Worm (Caenorhabditis elegans): ENCODE results near the gene nspg-3.

Gene nspg-3

DNA sequence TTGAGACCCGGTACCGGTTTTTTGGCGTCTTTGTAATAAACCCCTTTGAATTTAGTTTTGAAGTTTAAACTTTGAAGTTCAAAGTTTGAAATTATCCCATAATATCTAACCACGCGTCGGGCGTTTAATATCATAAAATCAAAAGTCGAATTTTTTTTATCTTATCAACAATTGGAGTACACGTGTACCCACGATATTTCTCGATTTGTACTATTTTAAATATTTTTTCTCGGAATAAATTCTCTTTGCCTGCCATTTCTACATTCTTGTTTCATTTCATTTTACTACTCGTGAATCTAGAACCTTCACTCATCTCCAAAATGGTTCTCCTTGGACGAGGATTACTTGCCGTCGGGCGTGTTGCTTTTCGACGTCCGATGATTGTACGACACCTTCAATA lies 41.4 kb upstream of the nspg-3 start, which contains the start of gene gldc-1:
gldc-1 (plus strand) TSS at position 301 of the 400 bp plus-strand sequence.
- TF ChIP-seq ceh-43 (GFP tag; optimal IDR thresholded peaks at IDR 0.05) (no peak), sptf-1 (tag; optimal IDR thresholded peaks at IDR 0.05) (no peak), hlh-1 (tag; optimal IDR thresholded peaks at IDR 0.05) (no peak), nhr-28 (tag; optimal IDR thresholded peaks at IDR 0.05) (no peak), lin-13 (tag; optimal IDR thresholded peaks at IDR 0.05) (no peak), ces-1 (GFP tag; optimal IDR thresholded peaks at IDR 0.05) (no peak)

DNA sequence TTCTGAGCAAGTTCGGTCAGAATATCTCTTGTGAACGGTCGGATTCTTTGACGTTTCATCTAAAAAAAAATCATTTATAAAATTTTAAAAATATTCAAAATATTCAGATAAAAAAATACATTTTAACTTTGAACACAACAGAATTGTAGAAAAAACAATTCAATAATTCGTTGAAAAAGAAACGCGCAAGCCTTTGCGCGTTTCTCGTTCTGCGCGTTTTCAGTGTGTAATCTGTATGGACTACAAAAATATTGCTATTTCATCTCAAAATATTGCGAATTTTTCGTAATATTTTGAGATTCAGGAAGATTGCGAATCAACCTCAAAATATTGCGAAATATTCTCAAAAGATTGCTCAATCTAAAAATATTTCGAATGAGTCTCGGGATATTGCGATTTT lies 35.6 kb upstream of the nspg-3 start, which contains the start of gene R12C12.7:
R12C12.7 (minus strand) TSS at position 59 of the 400 bp plus-strand sequence.
- TF ChIP-seq snpc-4 (tag; optimal IDR thresholded peaks at IDR 0.05) (no peak), zip-8 (tag; optimal IDR thresholded peaks at IDR 0.05) (no peak), flh-1 (GFP tag; optimal IDR thresholded peaks at IDR 0.05) (no peak), ceh-83 (GFP tag; optimal IDR thresholded peaks at IDR 0.05) (no peak), unc-39 (tag; optimal IDR thresholded peaks at IDR 0.05) (no peak), unc-62 (GFP tag; optimal IDR thresholded peaks at IDR 0.05) (no peak), pha-4 (tag; optimal IDR thresholded peaks at IDR 0.05) (no peak), sptf-1 (tag; optimal IDR thresholded peaks at IDR 0.05) (no peak)

DNA sequence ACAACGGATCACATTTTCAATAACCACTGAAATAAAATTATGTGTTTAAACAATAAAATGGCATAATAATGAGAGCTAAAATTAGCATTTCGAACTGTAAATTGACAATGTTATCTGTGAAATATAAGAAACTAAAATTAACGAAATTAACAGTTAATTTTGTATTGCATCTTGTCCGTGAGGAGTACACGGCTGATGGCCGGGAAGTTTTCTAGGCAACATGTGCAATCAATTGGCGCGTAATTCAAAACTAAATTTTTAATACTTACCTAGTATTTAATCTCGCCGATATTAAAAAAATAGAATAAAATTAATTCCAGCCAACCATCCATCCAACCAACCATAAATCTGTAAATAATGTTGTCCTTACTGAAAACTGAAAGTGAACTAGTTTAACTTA lies 30.1 kb upstream of the nspg-3 start:
- peak; percentile 2 for TF ChIP-seq cnd-1 (tag; optimal IDR thresholded peaks at IDR 0.05)
- peak; percentile 25 for TF ChIP-seq pha-4 (tag; optimal IDR thresholded peaks at IDR 0.05)
- no peak for TF ChIP-seq nhr-2 (tag; optimal IDR thresholded peaks at IDR 0.05)
- TF ChIP-seq lin-13 (tag; optimal IDR thresholded peaks at IDR 0.05) = peak; percentile 37
- no peak for TF ChIP-seq mep-1 (tag; optimal IDR thresholded peaks at IDR 0.05)
- TF ChIP-seq mab-5 (tag; optimal IDR thresholded peaks at IDR 0.05) = peak; percentile 10
- no peak for TF ChIP-seq elt-3 (tag; optimal IDR thresholded peaks at IDR 0.05)

DNA sequence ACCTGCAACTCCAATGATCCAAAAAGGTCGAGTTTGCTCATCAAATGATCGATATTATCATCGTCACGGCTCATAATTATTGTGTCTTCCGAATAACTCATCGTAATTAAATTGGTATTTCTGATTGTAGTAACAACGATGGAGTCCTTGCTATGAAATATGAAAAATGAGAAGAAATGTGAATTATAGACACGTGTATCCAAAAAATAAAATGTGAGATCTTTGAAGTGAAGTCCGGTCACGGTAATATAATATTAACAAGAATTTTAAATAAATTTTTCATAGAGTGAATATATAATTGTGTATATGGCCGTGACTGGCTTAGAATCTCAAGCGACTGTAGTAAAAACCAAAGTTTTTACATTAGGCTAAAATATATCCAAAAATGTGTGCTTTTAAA lies 24.5 kb upstream of the nspg-3 start, which contains the start of gene H12I13.1:
H12I13.1 (minus strand) TSS at position 101 of the 400 bp plus-strand sequence.
- TF ChIP-seq blmp-1 (tag; optimal IDR thresholded peaks at IDR 0.05) (no peak), lsy-2 (tag; optimal IDR thresholded peaks at IDR 0.05) (no peak), mab-5 (tag; optimal IDR thresholded peaks at IDR 0.05) (no peak)

DNA sequence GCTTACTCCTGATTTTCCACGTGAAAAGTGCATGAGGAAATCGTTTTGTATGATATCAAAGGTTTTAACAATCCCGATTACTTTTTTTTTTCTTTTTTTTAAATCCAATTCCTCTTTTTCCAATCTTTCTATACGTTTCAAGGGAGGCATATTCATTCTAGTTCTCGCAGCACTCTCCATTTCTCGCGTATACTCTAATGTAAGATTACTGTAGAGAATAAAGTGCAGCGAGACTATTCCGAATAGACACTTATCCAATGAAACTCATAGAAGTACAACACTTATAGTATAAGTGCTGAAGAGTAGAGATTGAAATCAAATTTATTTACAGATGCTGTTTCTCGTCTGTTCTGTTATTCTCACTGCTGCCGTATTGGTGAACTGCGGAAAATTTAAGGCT lies 14.0 kb upstream of the nspg-3 start, which contains the start of gene H12I13.6:
H12I13.6 (plus strand) TSS at position 301 of the 400 bp plus-strand sequence.
- TF ChIP-seq ceh-39 (tag; optimal IDR thresholded peaks at IDR 0.05) (no peak), elt-3 (tag; optimal IDR thresholded peaks at IDR 0.05) (no peak), blmp-1 (tag; optimal IDR thresholded peaks at IDR 0.05) (no peak), cnd-1 (tag; optimal IDR thresholded peaks at IDR 0.05) (no peak)

DNA sequence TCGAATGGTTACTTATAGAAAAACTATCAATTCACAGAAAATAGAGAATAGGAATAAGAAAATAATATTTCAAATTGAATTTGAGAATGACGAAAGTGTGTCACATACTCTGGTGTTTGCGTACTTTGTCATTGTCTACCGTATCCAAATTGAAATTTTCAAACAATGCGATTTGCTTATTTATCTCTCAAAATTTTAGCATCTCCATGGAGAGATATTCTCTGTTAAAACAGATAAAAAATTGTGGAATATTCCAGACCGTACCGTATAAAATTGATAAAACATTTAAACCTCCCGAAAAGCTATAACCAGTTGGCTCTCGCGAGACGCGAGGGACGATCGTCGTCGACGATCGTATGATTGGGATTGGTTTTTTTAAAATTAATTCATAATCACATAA lies 10.8 kb upstream of the nspg-3 start, which contains the start of gene fbf-1:
fbf-1 (minus strand) TSS at position 101 of the 400 bp plus-strand sequence.
- no peak for TF ChIP-seq mls-2 (tag; optimal IDR thresholded peaks at IDR 0.05)
- TF ChIP-seq sem-2 (GFP tag; optimal IDR thresholded peaks at IDR 0.05) = no peak
- TF ChIP-seq ceh-43 (GFP tag; optimal IDR thresholded peaks at IDR 0.05) = no peak
- TF ChIP-seq nhr-12 (tag; optimal IDR thresholded peaks at IDR 0.05) = no peak
- no peak for TF ChIP-seq ces-1 (GFP tag; optimal IDR thresholded peaks at IDR 0.05)

DNA sequence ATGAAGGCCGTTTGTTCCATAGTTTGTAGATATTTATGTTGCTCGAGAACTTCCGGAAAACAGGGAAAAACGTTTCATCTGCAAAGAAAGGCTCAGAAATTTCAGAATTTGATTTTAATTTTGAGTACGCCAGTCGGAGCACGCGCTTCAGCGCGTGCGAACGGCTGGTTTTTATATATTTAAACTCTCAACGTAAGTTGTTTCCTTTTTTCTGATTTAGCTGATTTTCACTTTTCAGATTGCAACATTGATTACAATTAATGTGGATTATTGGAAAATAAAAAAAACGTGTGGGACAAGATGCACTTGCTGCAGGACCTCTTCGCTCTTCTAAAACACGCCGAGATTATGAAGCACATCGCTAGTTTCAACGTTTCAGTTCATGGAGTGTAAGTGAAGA lies 8.9 kb upstream of the nspg-3 start, which contains the start of gene F21H12.3:
F21H12.3 (plus strand) TSS at position 301 of the 400 bp plus-strand sequence.
- TF ChIP-seq sptf-1 (tag; optimal IDR thresholded peaks at IDR 0.05) (no peak), lsy-2 (tag; optimal IDR thresholded peaks at IDR 0.05) (no peak), elt-1 (tag; optimal IDR thresholded peaks at IDR 0.05; ENCODE audit: borderline replicate concordance, insufficient read depth) (no peak), ceh-39 (tag; optimal IDR thresholded peaks at IDR 0.05) (no peak), snpc-4 (tag; optimal IDR thresholded peaks at IDR 0.05) (no peak), mls-2 (tag; optimal IDR thresholded peaks at IDR 0.05) (no peak), ces-1 (GFP tag; optimal IDR thresholded peaks at IDR 0.05) (no peak), pha-4 (tag; optimal IDR thresholded peaks at IDR 0.05) (no peak)

DNA sequence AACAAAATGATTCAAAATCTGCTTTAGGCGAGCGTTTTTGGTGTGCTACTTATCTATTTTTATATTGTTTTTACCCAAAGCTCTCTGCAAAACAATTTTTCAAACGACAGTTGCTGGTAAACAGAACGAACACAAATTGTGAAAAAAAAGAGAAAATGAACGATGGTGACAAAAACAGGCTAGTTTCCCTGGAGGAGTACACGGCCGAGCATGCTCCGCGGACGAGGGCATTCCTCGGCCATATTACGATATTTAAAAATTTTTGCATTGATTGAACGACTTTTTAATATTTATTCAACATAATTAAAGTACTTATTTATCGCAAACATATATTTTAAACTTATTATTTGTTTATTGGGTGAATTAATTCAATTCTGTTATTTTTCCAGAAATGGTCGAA lies 5.9 kb downstream of the nspg-3 start, which contains the start of the genes tpp-2 and rbbp-5:
tpp-2 (minus strand) TSS at position 157 of the 400 bp plus-strand sequence.
rbbp-5 (plus strand) TSS at position 390 of the 400 bp plus-strand sequence.
- TF ChIP-seq ham-2 (GFP tag; optimal IDR thresholded peaks at IDR 0.05) (peak; percentile 24), pha-4 (tag; optimal IDR thresholded peaks at IDR 0.05) (no peak)

All from whole organism, mixed stage, embryonic.